Fruit fly (Drosophila melanogaster): Measurements from ENCODE around the gene trh.

Gene trh

DNA sequence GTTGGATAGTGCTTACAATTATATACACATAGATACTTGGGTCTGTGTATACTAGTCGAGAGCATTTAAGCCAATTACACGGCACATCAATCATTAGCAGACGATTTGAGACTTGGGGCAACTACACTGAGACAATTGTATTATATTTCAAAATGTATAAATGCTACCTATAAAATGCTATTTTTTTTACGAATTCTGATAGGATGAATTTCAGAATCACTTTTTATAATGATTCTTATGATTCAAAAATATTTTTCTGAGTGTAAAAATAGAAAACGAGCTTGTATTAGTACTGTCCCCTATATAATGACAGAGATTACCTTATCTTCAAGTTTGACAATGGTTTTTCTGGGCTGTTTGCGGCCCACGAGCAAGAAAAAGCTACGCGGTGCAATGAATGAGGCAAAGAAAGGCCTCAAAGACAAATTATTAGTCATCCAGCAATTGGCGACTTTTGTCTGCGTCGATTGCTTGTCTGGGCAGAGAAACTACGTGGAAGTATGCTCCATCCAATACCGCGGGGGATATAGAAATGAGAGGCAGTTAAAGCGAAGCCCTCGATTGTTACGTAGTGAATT, 41.7 kb downstream of the trh start (continued):
- TF ChIP-seq Adf1 (GFP tag; IDR thresholded peaks at IDR 0.05) (no peak), CG14014 (GFP tag; IDR thresholded peaks at IDR 0.05) (peak; percentile 80), toy (GFP tag; IDR thresholded peaks at IDR 0.05) (peak; percentile 56; the same call in 1 of the 2 replicates), sim (GFP tag; IDR thresholded peaks at IDR 0.05) (0 out of 2 replicates have a peak, but pooled peaks have one; percentile 45), CG11398 (GFP tag; optimal IDR thresholded peaks at IDR 0.05) (no peak), CG11085 (GFP tag; IDR thresholded peaks at IDR 0.05) (peak; percentile 70), Ravus (GFP tag; IDR thresholded peaks at IDR 0.05) (peak; percentile 48), vvl (GFP tag; IDR thresholded peaks at IDR 0.05) (peak; percentile 92), CG32767 (GFP tag; IDR thresholded peaks at IDR 0.05) (peak; percentile 58; the same call in 1 of the 2 replicates), lmd (GFP tag; IDR thresholded peaks at IDR 0.05) (peak; percentile 85), C15 (GFP tag; IDR thresholded peaks at IDR 0.05) (0 out of 3 replicates have a peak, but pooled peaks have one; percentile 38), Scr (GFP tag; IDR thresholded peaks at IDR 0.05; ENCODE audit: partially characterized antibody) (no peak), CG9932 (GFP tag; IDR thresholded peaks at IDR 0.05) (peak; percentile 57), ATbp (GFP tag; optimal IDR thresholded peaks at IDR 0.05) (peak; percentile 8), CG6813 (GFP tag; optimal IDR thresholded peaks at IDR 0.05) (no peak), Jarid2 (GFP tag; optimal IDR thresholded peaks at IDR 0.05) (peak; percentile 14), Aef1 (GFP tag; IDR thresholded peaks at IDR 0.05) (peak; percentile 75), Max (GFP tag; optimal IDR thresholded peaks at IDR 0.05) (peak; percentile 36), CG10147 (GFP tag; optimal IDR thresholded peaks at IDR 0.05) (peak; percentile 75), Myb (GFP tag; optimal IDR thresholded peaks at IDR 0.05) (peak; percentile 13), dpn (GFP tag; optimal IDR thresholded peaks at IDR 0.05) (peak; percentile 65 to 74), Blimp-1 (GFP tag; optimal IDR thresholded peaks at IDR 0.05) (peak; percentile 83), CG13624 (GFP tag; optimal IDR thresholded peaks at IDR 0.05) (peak; percentile 83), CG3726 (GFP tag; IDR thresholded peaks at IDR 0.05) (peak; percentile 52; the same call in 1 of the 3 replicates), dmrt99B (tag; optimal IDR thresholded peaks at IDR 0.05) (peak; percentile 89), zen (tag; optimal IDR thresholded peaks at IDR 0.05) (peak; percentile 52), CG7928 (GFP tag; optimal IDR thresholded peaks at IDR 0.05) (no peak), unpg (GFP tag; optimal IDR thresholded peaks at IDR 0.05) (peak; percentile 76), CG5180 (GFP tag; optimal IDR thresholded peaks at IDR 0.05) (peak; percentile 28), caup (GFP tag; optimal IDR thresholded peaks at IDR 0.05; ENCODE audit: severe bottlenecking) (peak; percentile 66), NfI (GFP tag; optimal IDR thresholded peaks at IDR 0.05) (peak; percentile 43), ind (GFP tag; optimal IDR thresholded peaks at IDR 0.05) (no peak), CG34376 (GFP tag; optimal IDR thresholded peaks at IDR 0.05) (no peak), CG3995 (GFP tag; optimal IDR thresholded peaks at IDR 0.05) (no peak), crp (GFP tag; optimal IDR thresholded peaks at IDR 0.05) (no peak), CG32772 (GFP tag; IDR thresholded peaks at IDR 0.05) (peak; percentile 77), CG11504 (tag; optimal IDR thresholded peaks at IDR 0.05) (no peak), stc (GFP tag; IDR thresholded peaks at IDR 0.05) (peak; percentile 76), gsb-n (tag; optimal IDR thresholded peaks at IDR 0.05) (no peak), CG8290 (GFP tag; optimal IDR thresholded peaks at IDR 0.05) (no peak), CG8290 (tag; optimal IDR thresholded peaks at IDR 0.05) (no peak), Gug (GFP tag; IDR thresholded peaks at IDR 0.05) (peak; percentile 49; the same call in 1 of the 4 replicates), Mrtf (GFP tag; IDR thresholded peaks at IDR 0.05) (peak; percentile 69), CG3838 (GFP tag; optimal IDR thresholded peaks at IDR 0.05) (no peak), klu (GFP tag; IDR thresholded peaks at IDR 0.05) (peak; percentile 52), Atf3 (GFP tag; optimal IDR thresholded peaks at IDR 0.05) (no peak), zfh1 (GFP tag; IDR thresholded peaks at IDR 0.05) (peak; percentile 70; the same call in 2 of the 3 replicates), Med (GFP tag) (peak; percentile 92), ewg (GFP tag; optimal IDR thresholded peaks at IDR 0.05) (peak; percentile 27), CG12104 (GFP tag; optimal IDR thresholded peaks at IDR 0.05) (no peak)
